Worm (Caenorhabditis elegans) whole organism, young adult: ENCODE measurements around the gene Y43F8B.29.
A peak's percentile ranks its signal among the peaks of the same experiment; 100 is the strongest.

Experiments
- B0261.1 ChIP-seq: sonication (generic microtip); optimal IDR thresholded peaks from 2 replicates; lab custom pipeline; 2016; ENCODE audit warnings: mild to moderate bottlenecking, missing genetic modification characterization, moderate library complexity, missing compliant biosample characterization
- D2030.7 ChIP-seq: fragments of 200-800 bp; sonication (Bioruptor generic); IDR thresholded peaks from 2 replicates; pipeline ENCODE4 v1.3.6; 2022; ENCODE audit warnings: missing genetic modification reagents, missing genetic modification characterization, missing compliant biosample characterization
- F22D6.2 ChIP-seq: sonication (generic microtip); optimal IDR thresholded peaks from 2 replicates; lab custom pipeline; 2016; ENCODE audit warnings: mild to moderate bottlenecking, missing genetic modification characterization, missing compliant biosample characterization
- F37B4.10 ChIP-seq: fragments of 200-800 bp; sonication (Bioruptor generic); IDR thresholded peaks from 2 replicates; pipeline ENCODE4 v1.3.6; 2022; ENCODE audit warnings: missing genetic modification characterization, missing compliant biosample characterization
- F52B5.7 ChIP-seq: sonication (generic microtip); optimal IDR thresholded peaks from 2 replicates; lab custom pipeline; 2016; ENCODE audit warnings: mild to moderate bottlenecking, missing genetic modification characterization, missing compliant biosample characterization
- Y53F4B.3 ChIP-seq: fragments of 200-800 bp; sonication (Bioruptor generic); IDR thresholded peaks from 2 replicates; pipeline ENCODE4 v1.3.6; 2022; ENCODE audit warnings: missing genetic modification reagents, missing genetic modification characterization, missing compliant biosample characterization
- Y95B8A.8 ChIP-seq: fragments of 200-800 bp; sonication (Bioruptor generic); IDR thresholded peaks from 2 replicates; pipeline ENCODE4 v1.3.6; 2022; ENCODE audit warnings: missing genetic modification reagents, missing genetic modification characterization, missing compliant biosample characterization
- akir-1 ChIP-seq: fragments of 200-800 bp; sonication (Bioruptor generic); optimal IDR thresholded peaks from 2 replicates; lab custom pipeline; 2018; ENCODE audit warnings: mild to moderate bottlenecking, missing genetic modification characterization, moderate library complexity, missing compliant biosample characterization
- aptf-2 ChIP-seq: fragments of 200-800 bp; sonication (Bioruptor generic); conservative IDR thresholded peaks from 2 replicates; pipeline ENCODE4 v1.3.6; 2022; ENCODE audit warnings: missing genetic modification reagents, missing genetic modification characterization, missing compliant biosample characterization
- cebp-2 ChIP-seq: fragments of 200-800 bp; sonication (Bioruptor generic); IDR thresholded peaks from 2 replicates; pipeline ENCODE4 v1.3.6; 2022; ENCODE audit warnings: missing genetic modification characterization, missing compliant biosample characterization
- ceh-100 ChIP-seq: fragments of 200-800 bp; sonication (Bioruptor generic); IDR thresholded peaks from 2 replicates; pipeline ENCODE4 v1.3.6; 2022; ENCODE audit warnings: missing genetic modification reagents, missing genetic modification characterization, missing compliant biosample characterization
- ceh-27 ChIP-seq: fragments of 200-800 bp; sonication (Bioruptor generic); optimal IDR thresholded peaks from 2 replicates; lab custom pipeline; 2018; ENCODE audit warnings: mild to moderate bottlenecking, missing genetic modification characterization, moderate library complexity, missing compliant biosample characterization
- ceh-58 ChIP-seq: fragments of 200-800 bp; sonication (Bioruptor generic); IDR thresholded peaks from 2 replicates; pipeline ENCODE4 v1.3.6; 2022; ENCODE audit warnings: missing genetic modification characterization, missing compliant biosample characterization
- ceh-79 ChIP-seq: sonication (generic microtip); optimal IDR thresholded peaks from 2 replicates; lab custom pipeline; 2017; ENCODE audit warnings: mild to moderate bottlenecking, missing genetic modification characterization, missing compliant biosample characterization
- ceh-91 ChIP-seq: fragments of 200-800 bp; sonication (Bioruptor generic); IDR thresholded peaks from 2 replicates; pipeline ENCODE4 v1.3.6; 2022; ENCODE audit warnings: missing genetic modification reagents, missing genetic modification characterization, missing compliant biosample characterization
- dpff-1 ChIP-seq: sonication (generic microtip); optimal IDR thresholded peaks from 2 replicates; lab custom pipeline; 2017; ENCODE audit warnings: mild to moderate bottlenecking, missing genetic modification characterization, missing compliant biosample characterization
- egl-44 ChIP-seq: fragments of 200-800 bp; sonication (Bioruptor generic); IDR thresholded peaks from 2 replicates; pipeline ENCODE4 v1.3.6; 2022; ENCODE audit warnings: missing genetic modification reagents, missing genetic modification characterization, missing compliant biosample characterization
- ets-4 ChIP-seq: fragments of 200-800 bp; sonication (Bioruptor generic); optimal IDR thresholded peaks from 2 replicates; lab custom pipeline; 2018; ENCODE audit warnings: mild to moderate bottlenecking, missing genetic modification characterization, missing compliant biosample characterization
- fkh-3 ChIP-seq: sonication (generic microtip); optimal IDR thresholded peaks from 2 replicates; lab custom pipeline; 2016; ENCODE audit warnings: mild to moderate bottlenecking, missing genetic modification characterization, missing compliant biosample characterization
- him-1 ChIP-seq: sonication (generic microtip); optimal IDR thresholded peaks from 2 replicates; lab custom pipeline; 2016; ENCODE audit warnings: missing genotype, missing genetic modification reagents, missing genetic modification characterization, missing compliant biosample characterization
- hmg-1.2 ChIP-seq: fragments of 200-800 bp; sonication (Bioruptor generic); IDR thresholded peaks from 2 replicates; pipeline ENCODE4 v1.3.6; 2022; ENCODE audit warnings: missing genetic modification reagents, missing genetic modification characterization, missing compliant biosample characterization
- hsf-1 ChIP-seq: fragments of 200-800 bp; sonication (Bioruptor generic); IDR thresholded peaks from 2 replicates; pipeline ENCODE4 v1.3.6; 2022; ENCODE audit warnings: missing genetic modification reagents, missing genetic modification characterization, missing compliant biosample characterization
- lag-1 ChIP-seq: fragments of 200-800 bp; sonication (Bioruptor generic); IDR thresholded peaks from 2 replicates; pipeline ENCODE4 v1.3.6; 2022; ENCODE audit warnings: missing genetic modification reagents, missing genetic modification characterization, missing compliant biosample characterization
- let-607 ChIP-seq, 2 experiments: fragments of 200-800 bp in 1 of 2; sonication (Bioruptor generic) in 1 of 2; sonication (generic microtip) in 1 of 2; optimal IDR thresholded peaks; 2 replicates each; lab custom pipeline; 2016 to 2018; ENCODE audit warnings: mild to moderate bottlenecking in 2 of 2, missing compliant biosample characterization in 2 of 2, missing genetic modification characterization in 2 of 2, moderate library complexity in 2 of 2, missing genotype in 1 of 2
- lin-40 ChIP-seq: sonication (generic microtip); optimal IDR thresholded peaks from 2 replicates; lab custom pipeline; 2016; ENCODE audit warnings: missing genetic modification characterization, mild to moderate bottlenecking, missing compliant biosample characterization, missing genotype, missing genetic modification reagents
- lsl-1 ChIP-seq: fragments of 200-800 bp; sonication (Bioruptor generic); optimal IDR thresholded peaks from 2 replicates; lab custom pipeline; 2018; ENCODE audit warnings: mild to moderate bottlenecking, missing genetic modification characterization, moderate library complexity, missing compliant biosample characterization
- madf-3 ChIP-seq: fragments of 200-800 bp; sonication (Bioruptor generic); IDR thresholded peaks from 2 replicates; pipeline ENCODE4 v1.3.6; 2022; ENCODE audit warnings: missing genetic modification reagents, missing genetic modification characterization, missing compliant biosample characterization
- nhr-90 ChIP-seq: sonication (generic microtip); optimal IDR thresholded peaks from 2 replicates; lab custom pipeline; 2016; ENCODE audit warnings: missing genotype, mild to moderate bottlenecking, missing genetic modification characterization, missing compliant biosample characterization
- pha-4 ChIP-seq: fragments of 150-350 bp; sonication (generic microtip); optimal IDR thresholded peaks from 2 replicates; lab custom pipeline; 2014; ENCODE audit warnings: missing biosample characterization, missing genetic modification reagents, missing genetic modification characterization
- rcor-1 ChIP-seq: fragments of 200-800 bp; sonication (Bioruptor generic); IDR thresholded peaks from 2 replicates; pipeline ENCODE4 v1.3.6; 2022; ENCODE audit warnings: missing genetic modification reagents, missing genetic modification characterization, missing compliant biosample characterization
- rpc-1 ChIP-seq, 2 experiments: fragments of 150-350 bp in 1 of 2; sonication (generic microtip) in 1 of 2; optimal IDR thresholded peaks; 2 replicates each; lab custom pipeline; 2014 to 2018; ENCODE audit warnings: missing biosample characterization in 1 of 2, missing genetic modification characterization in 1 of 2, missing genetic modification reagents in 1 of 2, missing genotype in 1 of 2
- sea-2 ChIP-seq: fragments of 200-800 bp; sonication (Bioruptor generic); IDR thresholded peaks from 2 replicates; pipeline ENCODE4 v1.3.6; 2022; ENCODE audit warnings: missing genetic modification characterization, missing compliant biosample characterization
- sptf-2 ChIP-seq: fragments of 200-800 bp; sonication (Bioruptor generic); optimal IDR thresholded peaks from 2 replicates; lab custom pipeline; 2018; ENCODE audit warnings: mild to moderate bottlenecking, missing genetic modification characterization, missing compliant biosample characterization
- tbp1 ChIP-seq: fragments of 200-800 bp; sonication (Bioruptor generic); optimal IDR thresholded peaks from 2 replicates; lab custom pipeline; 2018; ENCODE audit warnings: mild to moderate bottlenecking, missing genetic modification characterization, missing compliant biosample characterization
- tbx-9 ChIP-seq: sonication (generic microtip); optimal IDR thresholded peaks from 2 replicates; lab custom pipeline; 2016; ENCODE audit warnings: borderline replicate concordance, missing genetic modification characterization, inconsistent platforms, missing compliant biosample characterization
- unc-130 ChIP-seq: sonication (generic microtip); optimal IDR thresholded peaks from 2 replicates; lab custom pipeline; 2016; ENCODE audit warnings: missing genetic modification reagents, missing genetic modification characterization, missing compliant biosample characterization
- xnd-1 ChIP-seq: sonication (generic microtip); optimal IDR thresholded peaks from 2 replicates; lab custom pipeline; 2016; ENCODE audit warnings: missing genotype, missing genetic modification reagents, missing genetic modification characterization, missing compliant biosample characterization
- ztf-26 ChIP-seq: sonication (generic microtip); optimal IDR thresholded peaks from 2 replicates; lab custom pipeline; 2017; ENCODE audit warnings: missing genetic modification characterization, missing compliant biosample characterization

Y43F8B.29 gene

DNA sequence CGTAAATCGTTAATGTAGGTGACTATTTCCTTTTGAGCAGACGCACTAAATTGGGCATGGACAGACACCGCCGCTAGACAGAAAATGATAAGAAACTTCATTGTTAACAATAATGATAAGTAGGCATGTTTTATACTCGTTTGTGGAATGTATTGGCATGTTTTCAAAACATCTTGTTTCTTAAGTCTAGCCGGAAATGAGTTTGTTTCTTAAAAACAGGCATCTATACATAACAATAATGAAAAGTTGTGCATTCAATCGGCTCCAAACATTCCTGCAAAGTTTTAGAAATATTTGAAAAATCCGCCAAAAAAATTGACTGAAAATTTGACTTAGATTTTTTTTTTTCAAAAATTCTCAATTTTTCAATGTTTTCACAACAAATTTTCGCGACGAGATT is 4.2 kb downstream of the Y43F8B.29 start, which contains the start of gene scl-21:
Gene scl-21, minus strand, starts transcription at position 101 of the 400 bp plus-strand sequence.
- TF ChIP-seq him-1 (no peak), egl-44 (GFP tag; lab: Robert Waterston, UW) (no peak), ceh-27 (no peak), F52B5.7 (tag; lab: Kevin White, UChicago) (no peak), hsf-1 (no peak), ceh-58 (GFP tag; lab: Robert Waterston, UW) (no peak), lin-40 (tag; lab: Kevin White, UChicago) (no peak), Y95B8A.8 (no peak)

DNA sequence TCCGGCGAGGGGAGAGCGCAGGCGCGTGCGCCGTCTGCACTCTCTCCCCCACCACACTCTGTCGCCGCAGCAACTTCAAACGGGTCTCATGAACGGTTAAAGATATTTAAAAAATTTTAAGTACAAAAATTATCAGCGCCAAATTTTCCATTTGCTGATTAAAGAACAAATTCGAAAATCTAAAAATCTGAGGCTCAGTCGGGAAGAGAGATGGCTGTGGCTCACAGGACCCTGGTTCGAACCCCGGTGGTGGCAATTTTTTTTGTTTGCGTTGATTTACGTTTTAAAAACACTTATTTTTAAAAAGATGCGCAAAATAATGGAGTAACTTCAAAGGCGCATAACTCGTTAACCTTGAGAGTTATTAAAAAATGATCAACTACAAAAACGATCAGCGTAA is 5.7 kb downstream of the Y43F8B.29 start:
- TF ChIP-seq hmg-1.2 (GFP tag; lab: Robert Waterston, UW) (peak; percentile 36; the same call in 1 of the 2 replicates), xnd-1 (no peak), pha-4 (tag; lab: Kevin White, UChicago) (no peak), lag-1 (GFP tag; lab: Robert Waterston, UW) (no peak), Y53F4B.3 (GFP tag; lab: Robert Waterston, UW) (no peak), dpff-1 (tag; lab: Kevin White, UChicago) (no peak), B0261.1 (peak; percentile 46), ztf-26 (tag; lab: Kevin White, UChicago) (no peak), rpc-1 (optimal IDR thresholded peaks at IDR 0.05; lab: Kevin White, UChicago) (peak; percentile 30), rpc-1 (tag; optimal IDR thresholded peaks at IDR 0.05; lab: Kevin White, UChicago) (peak; percentile 65), tbp1 (peak; percentile 69), ceh-100 (GFP tag; lab: Robert Waterston, UW) (no peak), ceh-91 (GFP tag; lab: Robert Waterston, UW) (no peak), nhr-90 (tag; lab: Kevin White, UChicago) (no peak), F22D6.2 (no peak), D2030.7 (GFP tag; lab: Robert Waterston, UW) (no peak)
- TF ChIP-seq, all 124 proteins: peak for 4

DNA sequence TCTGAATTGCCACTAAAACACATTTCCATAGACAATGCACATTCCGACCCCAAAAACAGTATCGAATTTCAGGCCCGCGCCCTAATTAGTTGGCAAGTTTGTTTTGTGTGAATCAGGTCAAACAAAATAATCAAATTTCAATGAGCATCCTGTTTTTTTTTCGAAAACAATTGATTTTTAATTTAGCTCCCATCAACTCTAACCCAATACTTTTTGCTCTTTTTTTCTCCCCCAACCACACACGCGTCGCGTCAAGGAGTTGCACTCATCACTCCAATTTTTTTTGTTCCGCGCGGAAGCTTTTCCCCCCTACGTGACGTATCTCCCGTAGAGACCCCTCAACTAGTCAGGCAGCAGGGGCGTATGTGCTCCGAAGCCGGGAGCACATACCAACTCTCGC is 10.0 kb downstream of the Y43F8B.29 start:
- no peak for TF ChIP-seq cebp-2 (GFP tag; lab: Robert Waterston, UW)
- no peak for TF ChIP-seq tbp1
- no peak for TF ChIP-seq madf-3
- no peak for TF ChIP-seq rcor-1
- TF ChIP-seq lsl-1 (GFP tag; lab: Kevin White, UChicago), result no peak
- TF ChIP-seq aptf-2 (GFP tag; lab: Robert Waterston, UW), result no peak
- no peak for TF ChIP-seq fkh-3
- no peak for TF ChIP-seq F37B4.10
- no peak for TF ChIP-seq tbx-9 (tag; lab: Kevin White, UChicago)
- no peak for TF ChIP-seq ets-4 (GFP tag; lab: Kevin White, UChicago)
- TF ChIP-seq let-607 (tag; optimal IDR thresholded peaks at IDR 0.05; lab: Kevin White, UChicago), result no peak
- no peak for TF ChIP-seq sptf-2 (GFP tag; lab: Kevin White, UChicago)
- TF ChIP-seq unc-130 (GFP tag; lab: Kevin White, UChicago), result no peak
- TF ChIP-seq sea-2 (GFP tag; lab: Robert Waterston, UW), result no peak
- TF ChIP-seq ceh-79 (tag; lab: Kevin White, UChicago), result no peak
- TF ChIP-seq akir-1 (GFP tag; lab: Kevin White, UChicago), result no peak
